Worm (Caenorhabditis elegans): ENCODE measurements around the gene Y39B6A.41.

The Y39B6A.41 gene

DNA sequence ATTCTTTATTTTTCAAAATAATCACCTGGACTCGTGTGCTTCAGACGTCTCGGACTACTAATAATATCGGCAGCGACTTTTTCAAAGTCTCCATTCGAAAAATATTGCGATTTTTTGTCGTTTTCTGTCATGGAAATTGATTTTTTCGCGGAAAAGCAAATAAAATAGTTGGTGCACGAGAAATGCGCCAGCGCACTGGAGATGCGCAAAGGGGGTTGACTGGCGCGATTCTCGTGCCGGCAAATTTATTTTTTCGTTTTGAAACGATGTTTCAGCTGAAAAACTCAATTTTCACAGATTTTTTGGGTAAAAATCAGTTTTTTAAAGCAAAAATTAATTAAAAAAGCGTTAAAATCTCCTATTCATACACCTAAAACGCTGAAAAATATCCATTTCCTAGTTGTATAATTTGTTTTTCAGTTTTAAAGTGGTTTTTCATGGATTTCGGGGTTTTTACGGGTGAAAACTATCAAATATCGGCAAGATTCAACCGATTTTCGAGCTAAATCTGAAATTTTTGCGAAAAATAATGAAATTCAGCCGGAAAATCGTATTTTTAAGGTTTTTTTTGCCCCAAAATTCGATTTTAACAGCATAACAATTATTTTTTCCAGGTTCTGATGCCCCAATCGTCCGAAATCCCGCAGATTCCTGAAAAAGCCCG, 12.6 kb upstream of the Y39B6A.41 start, which contains the start of the genes reps-1 and Y39B6A.37:
TSS of gene reps-1 (minus strand) at position 263 of the 664 bp plus-strand sequence.
TSS of gene Y39B6A.37 (plus strand) at position 614 of the 664 bp plus-strand sequence.
- peak; percentile 42 for TF ChIP-seq W03F9.2 (tag; optimal IDR thresholded peaks at IDR 0.05)
- TF ChIP-seq him-1 (tag; optimal IDR thresholded peaks at IDR 0.05): no peak

DNA sequence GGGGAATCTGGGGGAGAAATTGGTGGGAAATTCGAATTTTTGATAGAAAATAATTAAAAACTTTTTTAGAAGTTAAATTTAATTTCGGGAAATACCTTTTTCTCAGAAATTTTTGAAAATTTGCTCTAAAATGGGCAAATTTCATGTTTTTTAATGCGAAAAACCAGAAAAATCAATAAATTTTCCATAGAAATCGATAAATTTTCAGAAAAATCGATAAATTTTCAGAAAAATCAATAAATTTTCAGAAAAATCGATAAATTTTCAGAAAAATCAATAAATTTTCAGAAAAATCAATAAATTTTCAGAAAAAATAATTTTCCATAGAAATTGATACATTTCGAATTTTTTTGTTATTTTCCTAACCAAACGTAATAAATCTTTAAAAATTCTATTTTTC, 8.3 kb upstream of the Y39B6A.41 start:
- TF ChIP-seq him-1 (tag; optimal IDR thresholded peaks at IDR 0.05) (no peak), dao-5 (tag; optimal IDR thresholded peaks at IDR 0.05) (no peak), W03F9.2 (tag; optimal IDR thresholded peaks at IDR 0.05) (no peak)

DNA sequence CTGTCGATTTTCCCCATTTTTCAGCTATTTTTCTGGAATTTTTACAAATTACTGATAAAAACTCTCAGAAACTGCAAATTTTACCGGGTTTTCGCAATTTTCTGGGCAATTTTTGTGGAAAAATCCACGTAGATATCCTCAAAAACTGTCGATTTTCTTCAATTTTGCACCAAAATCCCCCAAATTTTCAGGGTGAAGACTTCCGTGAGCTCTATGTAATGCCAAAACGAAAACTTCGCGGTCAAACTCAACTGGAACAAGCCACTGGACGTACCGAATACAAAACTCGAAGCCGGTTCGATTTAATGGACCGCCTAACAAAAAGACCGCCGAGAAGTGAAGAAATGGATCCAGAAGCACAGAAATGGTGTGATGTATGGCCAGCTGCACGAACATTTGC, 4.0 kb upstream of the Y39B6A.41 start:
- no peak for TF ChIP-seq dao-5 (tag; optimal IDR thresholded peaks at IDR 0.05)
- TF ChIP-seq W03F9.2 (tag; optimal IDR thresholded peaks at IDR 0.05): no peak
- TF ChIP-seq him-1 (tag; optimal IDR thresholded peaks at IDR 0.05): no peak

DNA sequence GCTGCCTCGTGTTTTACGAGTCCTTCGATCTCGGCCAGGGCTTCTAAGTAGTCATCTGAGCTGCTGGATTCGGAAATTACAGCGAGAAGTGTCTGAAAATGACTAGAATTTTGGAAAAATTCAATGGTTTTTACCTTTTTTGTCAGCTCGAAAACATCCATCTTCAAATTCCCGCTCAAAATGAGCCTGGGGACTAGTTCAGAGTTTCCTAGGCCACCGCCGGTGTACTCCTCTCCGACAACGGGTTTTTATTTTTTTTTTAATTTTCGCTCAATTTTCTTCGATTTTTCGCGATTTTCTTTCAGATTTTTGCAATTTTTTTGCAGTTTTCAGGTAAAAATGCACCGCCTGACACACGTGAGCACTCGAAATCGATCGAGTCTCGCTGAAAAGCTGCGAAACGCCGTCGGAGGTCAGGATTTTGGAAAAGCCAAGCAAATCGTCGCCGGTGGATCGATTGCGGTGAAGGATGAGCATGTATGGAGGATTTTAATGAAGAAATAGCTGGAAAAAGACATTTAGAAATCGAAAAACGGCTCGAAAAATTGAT, 3.3 kb upstream of the Y39B6A.41 start, which contains the start of the genes mrps-35 and sws-1:
TSS of gene mrps-35 (plus strand) at position 327 of the 550 bp plus-strand sequence.
TSS of gene sws-1 (minus strand) at position 500 of the 550 bp plus-strand sequence.
- TF ChIP-seq dao-5 (tag; optimal IDR thresholded peaks at IDR 0.05) (no peak), W03F9.2 (tag; optimal IDR thresholded peaks at IDR 0.05) (peak; percentile 57), him-1 (tag; optimal IDR thresholded peaks at IDR 0.05) (no peak)

DNA sequence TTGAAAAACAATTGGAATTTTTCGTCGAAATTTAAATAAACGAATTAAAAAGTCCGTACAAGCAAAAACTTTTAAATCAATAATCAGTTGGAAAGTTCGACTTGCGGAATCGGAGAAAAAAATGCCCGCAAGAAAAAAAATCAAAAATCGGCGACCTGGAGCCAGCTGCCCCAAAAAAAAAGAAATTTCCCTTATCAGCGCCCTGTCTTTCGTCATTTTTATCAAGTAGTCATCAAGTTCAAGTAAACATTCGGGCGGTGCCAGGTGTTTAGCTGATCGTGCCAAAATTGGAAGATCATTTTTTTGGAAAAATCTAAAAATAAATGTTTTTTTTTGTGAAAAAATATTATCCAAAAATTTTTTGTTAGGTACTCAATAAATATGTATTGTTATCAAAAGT, 525 bp upstream of the Y39B6A.41 start:
- TF ChIP-seq W03F9.2 (tag; optimal IDR thresholded peaks at IDR 0.05) (no peak), dao-5 (tag; optimal IDR thresholded peaks at IDR 0.05) (no peak), him-1 (tag; optimal IDR thresholded peaks at IDR 0.05) (no peak)

DNA sequence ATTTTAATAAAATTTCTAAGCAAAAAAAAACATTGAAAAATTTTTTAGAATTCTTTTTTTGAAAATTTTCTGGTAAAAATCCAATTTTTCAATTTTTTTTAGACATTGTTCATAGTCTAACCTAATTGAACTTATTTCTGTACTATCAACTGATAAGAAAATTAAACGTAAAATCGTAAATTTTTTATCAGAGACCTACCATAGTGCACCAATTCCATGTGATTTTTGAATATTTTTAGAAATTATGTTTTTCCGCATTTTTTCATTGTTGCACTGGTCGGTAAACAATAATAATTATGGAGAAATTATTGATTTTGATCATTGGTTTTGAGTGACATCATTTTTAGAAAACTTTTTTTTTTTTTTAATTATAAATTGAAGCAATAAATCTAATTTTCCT, 1.2 kb downstream of the Y39B6A.41 start:
- TF ChIP-seq W03F9.2 (tag; optimal IDR thresholded peaks at IDR 0.05): no peak
- no peak for TF ChIP-seq him-1 (tag; optimal IDR thresholded peaks at IDR 0.05)
- TF ChIP-seq dao-5 (tag; optimal IDR thresholded peaks at IDR 0.05): no peak

DNA sequence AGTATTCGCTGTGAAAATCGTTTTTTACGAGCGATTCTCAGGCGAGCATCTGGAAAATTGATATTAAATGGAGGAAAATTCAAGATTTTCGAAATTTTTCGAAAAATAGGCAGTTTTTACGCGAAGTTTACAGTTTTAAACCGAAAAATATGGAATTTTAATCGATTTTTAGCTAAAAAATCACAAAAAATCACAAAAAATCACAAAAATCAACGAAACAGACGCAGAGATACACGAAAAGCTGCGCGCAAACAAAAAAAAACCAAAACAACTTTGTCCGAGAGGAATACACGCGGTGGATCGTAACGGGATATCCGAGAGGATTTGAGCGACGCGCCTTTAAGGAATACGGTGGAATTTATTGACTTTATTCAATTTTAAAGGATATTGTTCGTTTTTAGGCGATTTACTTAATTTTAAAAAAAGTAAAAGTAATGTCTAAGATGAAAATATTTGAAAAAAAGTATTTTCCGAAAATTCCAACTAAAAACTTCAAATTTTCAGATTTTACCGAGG, 8.1 kb downstream of the Y39B6A.41 start, which contains the start of gene Y39B6A.42:
TSS of gene Y39B6A.42 (minus strand) at position 51 of the 516 bp plus-strand sequence.
- TF ChIP-seq W03F9.2 (tag; optimal IDR thresholded peaks at IDR 0.05) (peak; percentile 1), him-1 (tag; optimal IDR thresholded peaks at IDR 0.05) (no peak)

DNA sequence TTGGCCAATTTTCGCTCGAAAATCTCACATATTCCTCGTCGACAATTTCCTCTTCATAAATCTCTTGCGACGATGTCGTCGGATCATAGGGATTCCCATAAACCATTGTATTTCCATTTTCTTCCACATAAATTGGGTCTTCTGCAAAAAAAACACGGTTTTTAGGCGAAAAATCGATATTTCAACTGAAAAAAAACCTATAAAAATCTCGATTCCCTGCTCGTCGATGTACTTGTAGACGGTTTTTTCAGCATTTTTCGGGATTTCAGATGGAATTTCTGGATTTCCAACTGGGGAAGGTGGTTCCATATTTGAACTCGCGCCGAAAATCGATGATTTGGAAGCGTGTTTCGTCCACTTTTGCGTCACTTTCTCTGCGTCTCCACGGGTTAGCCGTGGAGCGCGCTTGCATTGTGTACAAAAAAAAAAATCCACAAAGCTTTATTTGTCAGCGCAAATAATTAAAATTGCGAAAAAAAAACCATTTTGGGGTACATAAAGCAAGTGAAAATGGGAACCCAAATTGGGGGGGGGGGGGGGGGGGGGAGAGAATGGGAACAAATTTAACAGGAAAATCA, 10.2 kb downstream of the Y39B6A.41 start, which contains the start of gene Y39B6A.43:
TSS of gene Y39B6A.43 (minus strand) at position 351 of the 578 bp plus-strand sequence.
- TF ChIP-seq him-1 (tag; optimal IDR thresholded peaks at IDR 0.05): peak; percentile 92
- no peak for TF ChIP-seq dao-5 (tag; optimal IDR thresholded peaks at IDR 0.05)
- TF ChIP-seq W03F9.2 (tag; optimal IDR thresholded peaks at IDR 0.05): peak; percentile 90

DNA sequence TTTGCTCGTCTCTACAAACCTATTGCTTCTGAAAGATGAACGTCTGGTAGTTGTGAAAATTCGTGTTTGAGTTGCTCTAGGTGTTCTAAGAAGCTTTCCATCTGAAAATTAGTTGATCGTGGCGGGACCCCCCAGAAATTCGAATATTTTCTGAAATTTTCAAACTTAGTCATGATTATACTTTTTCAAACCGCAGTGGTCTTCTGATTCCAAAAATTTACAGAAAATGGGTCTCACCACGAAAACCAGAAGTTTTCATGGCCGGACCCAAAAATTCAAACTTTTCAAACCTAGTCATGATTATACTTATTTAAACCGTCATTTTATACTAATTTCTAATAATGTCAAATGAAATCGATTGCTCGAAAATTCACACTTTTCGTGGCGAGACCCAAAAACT, 17.7 kb downstream of the Y39B6A.41 start, which contains the start of gene ztf-20:
TSS of gene ztf-20 (minus strand) at position 101 of the 400 bp plus-strand sequence.
- TF ChIP-seq him-1 (tag; optimal IDR thresholded peaks at IDR 0.05) (no peak), W03F9.2 (tag; optimal IDR thresholded peaks at IDR 0.05) (no peak)

DNA sequence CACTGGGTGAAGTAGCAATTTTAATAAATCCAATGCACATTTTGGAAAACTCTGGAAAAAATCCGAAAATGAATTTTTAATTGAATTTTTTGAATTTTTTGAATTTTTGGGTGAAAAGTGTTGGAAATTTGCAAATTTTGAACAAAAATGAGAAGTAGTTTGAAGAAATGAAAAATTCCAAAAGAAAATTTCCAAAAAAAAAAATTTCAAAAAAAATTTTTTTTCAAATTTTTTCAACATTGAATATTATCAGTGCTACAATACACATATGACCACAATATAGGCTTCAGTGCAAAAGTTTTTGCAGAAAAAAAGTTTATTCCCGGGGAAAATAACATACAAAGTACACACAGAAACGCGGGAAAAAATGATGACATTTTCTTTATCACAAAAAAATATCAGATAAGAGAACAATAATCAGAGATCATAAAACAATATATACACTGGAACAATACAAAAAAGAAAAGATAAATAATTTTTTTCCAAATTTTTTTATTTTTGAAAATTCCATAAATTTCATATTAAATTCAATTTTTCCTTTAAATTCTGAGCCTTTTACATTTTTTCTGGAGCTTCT, 20.4 kb downstream of the Y39B6A.41 start, which contains the start of gene hrg-10:
TSS of gene hrg-10 (minus strand) at position 51 of the 577 bp plus-strand sequence.
- TF ChIP-seq him-1 (tag; optimal IDR thresholded peaks at IDR 0.05) (no peak), dao-5 (tag; optimal IDR thresholded peaks at IDR 0.05) (no peak), W03F9.2 (tag; optimal IDR thresholded peaks at IDR 0.05) (no peak)

DNA sequence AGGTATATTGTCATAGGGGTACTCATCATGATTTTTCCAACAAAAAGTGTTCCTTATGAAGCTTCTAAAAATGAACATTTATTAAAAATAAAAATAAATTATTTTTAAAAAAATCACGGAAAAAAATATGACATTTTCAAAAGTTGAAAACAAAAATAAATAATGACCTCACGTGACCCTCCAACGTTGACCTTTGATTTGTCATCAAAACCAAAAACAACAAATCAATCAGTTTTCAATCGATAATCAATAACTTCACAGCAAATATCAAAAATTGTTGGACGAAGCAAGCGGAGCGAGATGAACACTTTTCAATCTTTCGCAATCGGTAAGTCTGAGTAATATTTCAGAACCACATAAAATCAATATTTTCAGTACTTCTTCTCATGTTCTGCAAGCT, 37.4 kb downstream of the Y39B6A.41 start, which contains the start of gene Y80D3A.8:
TSS of gene Y80D3A.8 (plus strand) at position 301 of the 400 bp plus-strand sequence.
- TF ChIP-seq dao-5 (tag; optimal IDR thresholded peaks at IDR 0.05) (no peak), him-1 (tag; optimal IDR thresholded peaks at IDR 0.05) (no peak), W03F9.2 (tag; optimal IDR thresholded peaks at IDR 0.05) (no peak)

DNA sequence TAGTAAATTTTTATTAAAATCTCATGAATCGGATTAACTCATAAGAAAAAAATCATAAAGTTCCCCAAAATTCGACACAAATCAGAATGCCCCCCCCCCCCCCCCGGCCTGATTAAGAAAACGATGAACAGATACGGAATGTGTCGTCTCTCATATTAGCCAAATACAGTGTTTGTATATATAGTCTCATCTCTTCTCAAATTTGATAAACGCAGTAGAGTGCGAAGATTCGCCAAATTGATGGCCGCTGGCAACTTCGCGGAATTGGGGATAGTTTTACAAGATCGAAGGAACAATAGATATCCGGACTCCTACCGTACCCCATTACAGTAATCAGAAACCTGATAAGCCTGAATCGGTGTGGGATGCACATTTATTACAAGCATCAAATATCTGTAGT, 40.2 kb downstream of the Y39B6A.41 start:
- TF ChIP-seq dao-5 (tag; optimal IDR thresholded peaks at IDR 0.05) (no peak), W03F9.2 (tag; optimal IDR thresholded peaks at IDR 0.05) (no peak), him-1 (tag; optimal IDR thresholded peaks at IDR 0.05) (no peak)

DNA sequence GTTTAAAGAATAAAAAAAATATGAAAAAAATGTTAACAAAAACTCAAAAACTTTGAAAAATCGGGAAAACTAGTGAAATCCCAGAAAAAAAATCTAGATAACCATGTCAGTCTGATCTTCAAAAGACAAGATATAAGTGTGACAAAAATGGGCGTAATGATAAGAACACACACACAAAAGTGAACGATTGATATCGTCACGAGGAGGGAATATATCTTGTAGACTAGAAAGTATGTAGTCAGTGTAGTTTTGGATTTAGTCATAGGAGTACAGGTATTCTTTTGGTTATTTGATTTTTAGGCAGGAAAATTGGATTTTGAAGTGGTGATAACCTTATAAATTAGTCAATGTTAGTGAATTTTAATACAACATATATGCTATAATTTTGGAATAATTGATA, 43.2 kb downstream of the Y39B6A.41 start:
- TF ChIP-seq dao-5 (tag; optimal IDR thresholded peaks at IDR 0.05) (no peak), W03F9.2 (tag; optimal IDR thresholded peaks at IDR 0.05) (no peak), him-1 (tag; optimal IDR thresholded peaks at IDR 0.05) (no peak)
